Worm (Caenorhabditis elegans) whole organism, L4 larva: Measurements from ENCODE around the gene ttr-16.
A peak's percentile ranks its signal among the peaks of the same experiment; 100 is the strongest.

Experiments
- F26F4.8 ChIP-seq: fragments of 200-800 bp; sonication (Bioruptor generic); conservative IDR thresholded peaks from 2 replicates; pipeline ENCODE4 v1.3.6; 2022; ENCODE audit warnings: missing genetic modification characterization, missing compliant biosample characterization
- R02D3.7 ChIP-seq: fragments of 150-350 bp; sonication (generic microtip); optimal IDR thresholded peaks from 3 replicates; lab custom pipeline; 2014; ENCODE audit warnings: missing biosample characterization, missing genetic modification characterization
- Y75B8A.6 ChIP-seq: fragments of 200-800 bp; sonication (Bioruptor generic); IDR thresholded peaks from 2 replicates; pipeline ENCODE4 v1.3.6; 2022; ENCODE audit warnings: missing genetic modification reagents, missing genetic modification characterization, missing compliant biosample characterization
- ZK337.2 ChIP-seq: fragments of 200-800 bp; sonication (Bioruptor generic); IDR thresholded peaks from 2 replicates; pipeline ENCODE4 v1.3.6; 2022; ENCODE audit warnings: missing genetic modification reagents, missing genetic modification characterization, missing compliant biosample characterization
- aha-1 ChIP-seq: fragments of 150-350 bp; peaks from one replicate; lab custom pipeline; 2014; ENCODE audit warnings: missing biosample characterization, missing genetic modification characterization
- ceh-20 ChIP-seq: fragments of 200-800 bp; sonication (Bioruptor generic); IDR thresholded peaks from 2 replicates; pipeline ENCODE4 v1.3.6; 2022; ENCODE audit warnings: missing genetic modification reagents, missing genetic modification characterization, missing compliant biosample characterization
- ceh-28 ChIP-seq: fragments of 150-350 bp; optimal IDR thresholded peaks from 2 replicates; lab custom pipeline; 2014; ENCODE audit warnings: missing biosample characterization, missing genetic modification reagents, missing genetic modification characterization
- ceh-32 ChIP-seq: sonication (generic microtip); optimal IDR thresholded peaks from 2 replicates; lab custom pipeline; 2016; ENCODE audit warnings: mild to moderate bottlenecking, missing genetic modification characterization, missing compliant biosample characterization; ENCODE audit not compliant: poor library complexity
- ceh-44 ChIP-seq: fragments of 200-800 bp; sonication (Bioruptor generic); IDR thresholded peaks from 2 replicates; pipeline ENCODE4 v1.3.6; 2022; ENCODE audit warnings: missing genetic modification reagents, missing genetic modification characterization, missing compliant biosample characterization
- daf-16 ChIP-seq, 3 experiments: sonication (generic microtip); optimal IDR thresholded peaks; 2 replicates each; lab custom pipeline; 2016 to 2017; ENCODE audit warnings: missing genetic modification characterization in 3 of 3, missing genetic modification reagents in 3 of 3, mild to moderate bottlenecking in 2 of 3, missing compliant biosample characterization in 2 of 3, missing biosample characterization in 1 of 3, moderate library complexity in 1 of 3
- daf-19 ChIP-seq: fragments of 200-800 bp; sonication (Bioruptor generic); conservative IDR thresholded peaks from 2 replicates; pipeline ENCODE4 v1.3.6; 2022; ENCODE audit warnings: missing genetic modification characterization, missing compliant biosample characterization
- dmd-6 ChIP-seq: fragments of 200-800 bp; sonication (Bioruptor generic); IDR thresholded peaks from 2 replicates; pipeline ENCODE4 v1.3.6; 2022; ENCODE audit warnings: missing genetic modification reagents, missing genetic modification characterization, missing compliant biosample characterization
- dmd-9 ChIP-seq: fragments of 200-800 bp; sonication (Bioruptor generic); IDR thresholded peaks from 2 replicates; pipeline ENCODE4 v1.3.6; 2022; ENCODE audit warnings: missing genetic modification reagents, missing genetic modification characterization, missing compliant biosample characterization
- duxl-1 ChIP-seq: sonication (generic microtip); optimal IDR thresholded peaks from 2 replicates; lab custom pipeline; 2016; ENCODE audit warnings: mild to moderate bottlenecking, missing genetic modification characterization, moderate library complexity, missing compliant biosample characterization; ENCODE audit not compliant: poor library complexity
- hlh-30 ChIP-seq: sonication (generic microtip); optimal IDR thresholded peaks from 2 replicates; lab custom pipeline; 2017; ENCODE audit warnings: antibody characterized with exemption, mild to moderate bottlenecking, missing genetic modification characterization, missing compliant biosample characterization; ENCODE audit not compliant: insufficient read depth
- lin-1 ChIP-seq: fragments of 200-800 bp; sonication (Bioruptor generic); IDR thresholded peaks from 2 replicates; pipeline ENCODE4 v1.3.6; 2022; ENCODE audit warnings: missing genetic modification reagents, missing genetic modification characterization, missing compliant biosample characterization
- lin-13 ChIP-seq: fragments of 150-350 bp; optimal IDR thresholded peaks from 2 replicates; lab custom pipeline; 2014; ENCODE audit warnings: missing biosample characterization, missing genetic modification reagents, missing genetic modification characterization
- lin-15B ChIP-seq: fragments of 150-350 bp; sonication (generic microtip); optimal IDR thresholded peaks from 3 replicates; lab custom pipeline; 2014; ENCODE audit warnings: missing biosample characterization, missing genetic modification characterization
- lin-38 ChIP-seq: fragments of 200-800 bp; sonication (Bioruptor generic); IDR thresholded peaks from 2 replicates; pipeline ENCODE4 v1.3.6; 2022; ENCODE audit warnings: missing genetic modification reagents, missing genetic modification characterization, missing compliant biosample characterization
- lin-39 ChIP-seq: fragments of 150-350 bp; optimal IDR thresholded peaks from 2 replicates; lab custom pipeline; 2014; ENCODE audit warnings: missing biosample characterization, missing genetic modification reagents, missing genetic modification characterization
- lir-3 ChIP-seq: sonication (generic microtip); optimal IDR thresholded peaks from 2 replicates; lab custom pipeline; 2016; ENCODE audit warnings: mild to moderate bottlenecking, missing genetic modification characterization, missing compliant biosample characterization
- lsy-2 ChIP-seq, 2 experiments: fragments of 150-350 bp in 1 of 2; sonication (generic microtip) in 1 of 2; optimal IDR thresholded peaks; 2 replicates each; lab custom pipeline; 2014 to 2017; ENCODE audit warnings: missing biosample characterization in 2 of 2, missing genetic modification characterization in 2 of 2
- madf-9 ChIP-seq: fragments of 200-800 bp; sonication (Bioruptor generic); conservative IDR thresholded peaks from 2 replicates; pipeline ENCODE4 v1.3.6; 2022; ENCODE audit warnings: missing genetic modification reagents, missing genetic modification characterization, missing compliant biosample characterization
- mep-1 ChIP-seq: fragments of 150-350 bp; sonication (generic microtip); optimal IDR thresholded peaks from 3 replicates; lab custom pipeline; 2014; ENCODE audit warnings: missing biosample characterization, missing genetic modification characterization
- mes-2 ChIP-seq: sonication (generic microtip); optimal IDR thresholded peaks from 2 replicates; lab custom pipeline; 2016; ENCODE audit warnings: missing genotype, mild to moderate bottlenecking, missing genetic modification characterization, missing compliant biosample characterization; ENCODE audit not compliant: poor library complexity, severe bottlenecking
- mxl-3 ChIP-seq: fragments of 200-800 bp; sonication (Bioruptor generic); optimal IDR thresholded peaks from 2 replicates; lab custom pipeline; 2018; ENCODE audit warnings: mild to moderate bottlenecking, missing genetic modification characterization, missing compliant biosample characterization
- nhr-10 ChIP-seq: fragments of 150-350 bp; optimal IDR thresholded peaks from 2 replicates; lab custom pipeline; 2014; ENCODE audit warnings: missing biosample characterization, missing genetic modification characterization
- nhr-11 ChIP-seq: fragments of 150-350 bp; optimal IDR thresholded peaks from 2 replicates; lab custom pipeline; 2014; ENCODE audit warnings: missing biosample characterization, missing genetic modification characterization
- nhr-237 ChIP-seq: sonication (generic microtip); optimal IDR thresholded peaks from 2 replicates; lab custom pipeline; 2017; ENCODE audit warnings: missing biosample characterization, missing genetic modification characterization
- nhr-25 ChIP-seq: sonication (generic microtip); optimal IDR thresholded peaks from 2 replicates; lab custom pipeline; 2017; ENCODE audit warnings: missing genetic modification characterization, mild to moderate bottlenecking, missing compliant biosample characterization, antibody characterized with exemption, moderate library complexity, borderline replicate concordance; ENCODE audit not compliant: insufficient read depth
- nhr-41 ChIP-seq: fragments of 200-800 bp; sonication (Bioruptor generic); IDR thresholded peaks from 2 replicates; pipeline ENCODE4 v1.3.6; 2022; ENCODE audit warnings: missing genetic modification reagents, missing genetic modification characterization, missing compliant biosample characterization
- nhr-6 ChIP-seq: fragments of 150-350 bp; optimal IDR thresholded peaks from 2 replicates; lab custom pipeline; 2014; ENCODE audit warnings: missing biosample characterization, missing genetic modification characterization
- nhr-76 ChIP-seq: fragments of 150-350 bp; optimal IDR thresholded peaks from 2 replicates; lab custom pipeline; 2014; ENCODE audit warnings: missing biosample characterization, missing genetic modification characterization
- nhr-77 ChIP-seq: fragments of 150-350 bp; optimal IDR thresholded peaks from 2 replicates; lab custom pipeline; 2014; ENCODE audit warnings: missing biosample characterization, missing genetic modification characterization
- pha-4 ChIP-seq, 2 experiments: fragments of 150-350 bp in 1 of 2; fragments of 200-800 bp in 1 of 2; sonication (Bioruptor generic) in 1 of 2; IDR thresholded peaks in 1 of 2; optimal IDR thresholded peaks in 1 of 2; 2 replicates each; pipeline versions ENCODE4 v1.3.6 to Lab custom; 2014 to 2022; ENCODE audit warnings: missing genetic modification characterization in 2 of 2, missing genetic modification reagents in 2 of 2, missing biosample characterization in 1 of 2, missing compliant biosample characterization in 1 of 2
- php-3 ChIP-seq: fragments of 200-800 bp; sonication (Bioruptor generic); IDR thresholded peaks from 2 replicates; pipeline ENCODE4 v1.3.6; 2022; ENCODE audit warnings: missing genetic modification reagents, missing genetic modification characterization, missing compliant biosample characterization
- pqm-1 ChIP-seq: sonication (generic microtip); optimal IDR thresholded peaks from 2 replicates; lab custom pipeline; 2017; ENCODE audit warnings: missing biosample characterization, missing genetic modification characterization
- saeg-2 ChIP-seq: fragments of 200-800 bp; sonication (Bioruptor generic); IDR thresholded peaks from 2 replicates; pipeline ENCODE4 v1.3.6; 2022; ENCODE audit warnings: missing genetic modification reagents, missing genetic modification characterization, missing compliant biosample characterization
- set-16 ChIP-seq: fragments of 200-800 bp; sonication (Bioruptor generic); IDR thresholded peaks from 2 replicates; pipeline ENCODE4 v1.3.6; 2022; ENCODE audit warnings: missing genetic modification reagents, missing genetic modification characterization, missing compliant biosample characterization
- snpc-4 ChIP-seq: fragments of 150-350 bp; optimal IDR thresholded peaks from 2 replicates; lab custom pipeline; 2014; ENCODE audit warnings: missing biosample characterization, missing genetic modification characterization
- spr-1 ChIP-seq: sonication (generic microtip); optimal IDR thresholded peaks from 2 replicates; lab custom pipeline; 2016; ENCODE audit warnings: mild to moderate bottlenecking, missing genetic modification characterization, missing compliant biosample characterization
- spr-3 ChIP-seq: fragments of 200-800 bp; sonication (Bioruptor generic); optimal IDR thresholded peaks from 2 replicates; lab custom pipeline; 2018; ENCODE audit warnings: mild to moderate bottlenecking, missing genetic modification characterization, missing compliant biosample characterization
- tag-97 ChIP-seq: fragments of 200-800 bp; sonication (Bioruptor generic); IDR thresholded peaks from 2 replicates; pipeline ENCODE4 v1.3.6; 2022; ENCODE audit warnings: missing genetic modification characterization, missing compliant biosample characterization
- tra-1 ChIP-seq: fragments of 200-800 bp; sonication (Bioruptor generic); IDR thresholded peaks from 2 replicates; pipeline ENCODE4 v1.3.6; 2022; ENCODE audit warnings: missing genetic modification reagents, missing genetic modification characterization, missing compliant biosample characterization
- unc-62 ChIP-seq, 3 experiments: fragments of 150-350 bp in 1 of 3; sonication (generic microtip); optimal IDR thresholded peaks in 2 of 3; peaks in 1 of 3; 1 replicate in 1 of 3; 2 replicates in 2 of 3; lab custom pipeline; 2014 to 2017; ENCODE audit warnings: missing biosample characterization in 3 of 3, missing genetic modification characterization in 3 of 3, missing genetic modification reagents in 3 of 3, missing genotype in 1 of 3
- zag-1 ChIP-seq: fragments of 150-350 bp; optimal IDR thresholded peaks from 2 replicates; lab custom pipeline; 2014; ENCODE audit warnings: missing biosample characterization, missing genetic modification characterization
- zip-2 ChIP-seq: fragments of 150-350 bp; optimal IDR thresholded peaks from 2 replicates; lab custom pipeline; 2014; ENCODE audit warnings: missing biosample characterization, missing genetic modification characterization

The ttr-16 gene

ce11 chrIV:11038218-11038617 is 25.7 kb downstream of the ttr-16 start:
- peak in 1 of 2 experiments; percentile 43 for TF ChIP-seq unc-62 (GFP tag; optimal IDR thresholded peaks at IDR 0.05 in 1 of 2; lab: Kevin White, UChicago)
- no peak for TF ChIP-seq unc-62 (tag; optimal IDR thresholded peaks at IDR 0.05; lab: Kevin White, UChicago)
- TF ChIP-seq daf-19 (GFP tag; lab: Robert Waterston, UW): no peak
- TF ChIP-seq nhr-6: no peak
- TF ChIP-seq, all 104 proteins: peak for 1

ce11 chrIV:11037118-11037719 is 26.7 kb downstream of the ttr-16 start:
- TF ChIP-seq nhr-237 (tag; lab: Kevin White, UChicago): no peak
- TF ChIP-seq set-16 (GFP tag; lab: Robert Waterston, UW): no peak
- TF ChIP-seq ceh-20 (GFP tag; lab: Robert Waterston, UW): no peak
- TF ChIP-seq zag-1 (tag; lab: Kevin White, UChicago): no peak
- TF ChIP-seq mep-1: no peak
- no peak for TF ChIP-seq spr-3 (GFP tag; lab: Kevin White, UChicago)
- no peak for TF ChIP-seq ceh-32
- TF ChIP-seq php-3 (GFP tag; lab: Robert Waterston, UW): no peak
- 0 out of 2 replicates have a peak, but pooled peaks have one; percentile 27 for TF ChIP-seq nhr-41 (GFP tag; lab: Robert Waterston, UW)
- peak; percentile 30 for TF ChIP-seq aha-1
- TF ChIP-seq snpc-4 (tag; lab: Kevin White, UChicago): no peak
- peak; percentile 14 for TF ChIP-seq lin-38 (GFP tag; lab: Robert Waterston, UW)
- TF ChIP-seq lin-13: no peak
- TF ChIP-seq tag-97 (GFP tag; lab: Robert Waterston, UW): no peak
- TF ChIP-seq spr-1: no peak
- TF ChIP-seq mes-2 (tag; lab: Kevin White, UChicago): no peak
- no peak for TF ChIP-seq lin-15B (tag; lab: Kevin White, UChicago)
- no peak for TF ChIP-seq zip-2 (tag; lab: Kevin White, UChicago)
- TF ChIP-seq saeg-2: no peak
- no peak for TF ChIP-seq lir-3 (tag; lab: Kevin White, UChicago)
- TF ChIP-seq lin-1 (GFP tag; lab: Robert Waterston, UW): no peak
- TF ChIP-seq dmd-9 (GFP tag; lab: Robert Waterston, UW): no peak
- TF ChIP-seq duxl-1 (tag; lab: Kevin White, UChicago): no peak
- TF ChIP-seq Y75B8A.6 (GFP tag; lab: Robert Waterston, UW): no peak
- TF ChIP-seq daf-16 (GFP tag; optimal IDR thresholded peaks at IDR 0.05; lab: Kevin White, UChicago): no peak
- peak; percentile 74 for TF ChIP-seq daf-16 (tag; optimal IDR thresholded peaks at IDR 0.05; lab: Kevin White, UChicago)
- no peak for TF ChIP-seq nhr-11 (tag; lab: Kevin White, UChicago)
- TF ChIP-seq nhr-10 (tag; lab: Kevin White, UChicago): no peak
- TF ChIP-seq ZK337.2: no peak
- TF ChIP-seq nhr-76 (tag; lab: Kevin White, UChicago): no peak
- no peak for TF ChIP-seq mxl-3 (GFP tag; lab: Kevin White, UChicago)
- no peak for TF ChIP-seq nhr-25 (tag; lab: Kevin White, UChicago)
- TF ChIP-seq hlh-30 (tag; lab: Kevin White, UChicago): no peak
- TF ChIP-seq lsy-2 (tag; optimal IDR thresholded peaks at IDR 0.05; lab: Kevin White, UChicago): no peak
- TF ChIP-seq ceh-28 (tag; lab: Kevin White, UChicago): no peak
- TF ChIP-seq R02D3.7 (tag; lab: Kevin White, UChicago): no peak
- no peak for TF ChIP-seq F26F4.8
- TF ChIP-seq dmd-6 (GFP tag; lab: Robert Waterston, UW): peak; percentile 32; the same call in 1 of the 2 replicates
- TF ChIP-seq madf-9 (GFP tag; lab: Robert Waterston, UW): no peak
- TF ChIP-seq pqm-1 (tag; lab: Kevin White, UChicago): peak; percentile 38
- TF ChIP-seq pha-4 (GFP tag; IDR thresholded peaks at IDR 0.05; lab: Robert Waterston, UW): peak; percentile 39; the same call in 1 of the 2 replicates
- TF ChIP-seq pha-4 (tag; optimal IDR thresholded peaks at IDR 0.05; lab: Kevin White, UChicago): no peak
- no peak for TF ChIP-seq tra-1 (GFP tag; lab: Robert Waterston, UW)
- TF ChIP-seq ceh-44 (GFP tag; lab: Robert Waterston, UW): no peak
- TF ChIP-seq nhr-77 (tag; lab: Kevin White, UChicago): peak; percentile 52
- TF ChIP-seq lin-39 (tag; lab: Kevin White, UChicago): no peak
